Worm (Caenorhabditis elegans) whole organism, L1 larva: ENCODE results near the gene pdhb-1.

Experiments used
- F16B12.6 ChIP-seq: fragments of 150-350 bp; optimal IDR thresholded peaks from 2 replicates; lab custom pipeline; 2014; ENCODE audit warnings: missing biosample characterization, missing genetic modification characterization
- aha-1 ChIP-seq: fragments of 150-350 bp; optimal IDR thresholded peaks from 2 replicates; lab custom pipeline; 2014; ENCODE audit warnings: missing biosample characterization, missing genetic modification characterization
- aly-2 ChIP-seq: fragments of 150-350 bp; optimal IDR thresholded peaks from 2 replicates; lab custom pipeline; 2014; ENCODE audit warnings: missing biosample characterization, missing genetic modification characterization
- ama-1 ChIP-seq: fragments of 150-350 bp; optimal IDR thresholded peaks from 2 replicates; lab custom pipeline; 2014
- ceh-82 ChIP-seq, 3 experiments: fragments of 150-350 bp in 1 of 3; sonication (generic microtip) in 2 of 3; optimal IDR thresholded peaks; 2 replicates each; lab custom pipeline; 2014 to 2017; ENCODE audit warnings: missing biosample characterization in 3 of 3, missing genetic modification characterization in 3 of 3
- dpl-1 ChIP-seq, 3 experiments: fragments of 150-350 bp in 2 of 3; sonication (generic microtip) in 1 of 3; optimal IDR thresholded peaks; 2 replicates each; lab custom pipeline; 2014 to 2017; ENCODE audit warnings: missing biosample characterization in 3 of 3, missing genetic modification characterization in 3 of 3, missing genetic modification reagents in 3 of 3
- efl-1 ChIP-seq, 4 experiments: fragments of 150-350 bp; optimal IDR thresholded peaks in 3 of 4; peaks in 1 of 4; 1 replicate in 1 of 4; 2 replicates in 3 of 4; lab custom pipeline; 2014; ENCODE audit warnings: missing biosample characterization in 2 of 4, missing genetic modification characterization in 2 of 4, missing genetic modification reagents in 2 of 4
- egl-13 ChIP-seq: sonication (generic microtip); optimal IDR thresholded peaks from 2 replicates; lab custom pipeline; 2016; ENCODE audit warnings: missing genotype, missing genetic modification reagents, missing genetic modification characterization, missing compliant biosample characterization
- fkh-8 ChIP-seq: sonication (generic microtip); optimal IDR thresholded peaks from 2 replicates; lab custom pipeline; 2016; ENCODE audit warnings: mild to moderate bottlenecking, missing genetic modification characterization, missing compliant biosample characterization
- fos-1 ChIP-seq: fragments of 150-350 bp; optimal IDR thresholded peaks from 2 replicates; lab custom pipeline; 2014; ENCODE audit warnings: missing biosample characterization, missing genetic modification characterization
- hlh-4 ChIP-seq: sonication (generic microtip); optimal IDR thresholded peaks from 2 replicates; lab custom pipeline; 2016; ENCODE audit warnings: mild to moderate bottlenecking, missing genetic modification characterization, missing compliant biosample characterization
- hpl-2 ChIP-seq: fragments of 150-350 bp; optimal IDR thresholded peaks from 2 replicates; lab custom pipeline; 2014; ENCODE audit warnings: missing biosample characterization, missing genetic modification reagents, missing genetic modification characterization
- irx-1 ChIP-seq: sonication (generic microtip); optimal IDR thresholded peaks from 2 replicates; lab custom pipeline; 2016; ENCODE audit warnings: missing genetic modification characterization, missing compliant biosample characterization
- lin-15B ChIP-seq: fragments of 150-350 bp; sonication (generic microtip); optimal IDR thresholded peaks from 3 replicates; lab custom pipeline; 2014; ENCODE audit warnings: missing biosample characterization, missing genetic modification characterization
- lin-35 ChIP-seq, 2 experiments: fragments of 150-350 bp; optimal IDR thresholded peaks; 2 replicates each; lab custom pipeline; 2014; ENCODE audit warnings: missing biosample characterization in 2 of 2, missing genetic modification characterization in 2 of 2, missing genetic modification reagents in 2 of 2
- lin-39 ChIP-seq: fragments of 150-350 bp; optimal IDR thresholded peaks from 2 replicates; lab custom pipeline; 2014; ENCODE audit warnings: missing biosample characterization, missing genetic modification reagents, missing genetic modification characterization
- lir-3 ChIP-seq: sonication (generic microtip); optimal IDR thresholded peaks from 2 replicates; lab custom pipeline; 2016; ENCODE audit warnings: mild to moderate bottlenecking, missing genetic modification characterization, moderate library complexity, missing compliant biosample characterization; ENCODE audit not compliant: poor library complexity
- lsy-2 ChIP-seq, 2 experiments: fragments of 150-350 bp; optimal IDR thresholded peaks; 2 replicates each; lab custom pipeline; 2014; ENCODE audit warnings: missing biosample characterization in 2 of 2, missing genetic modification characterization in 2 of 2
- nhr-20 ChIP-seq: sonication (generic microtip); optimal IDR thresholded peaks from 2 replicates; lab custom pipeline; 2016; ENCODE audit warnings: mild to moderate bottlenecking, missing genetic modification characterization, missing compliant biosample characterization
- nhr-237 ChIP-seq: fragments of 150-350 bp; optimal IDR thresholded peaks from 2 replicates; lab custom pipeline; 2014; ENCODE audit warnings: missing biosample characterization, missing genetic modification characterization
- nhr-47 ChIP-seq: sonication (generic microtip); optimal IDR thresholded peaks from 2 replicates; lab custom pipeline; 2016; ENCODE audit warnings: mild to moderate bottlenecking, missing genetic modification characterization, moderate library complexity, missing compliant biosample characterization
- nhr-71 ChIP-seq: sonication (generic microtip); optimal IDR thresholded peaks from 2 replicates; lab custom pipeline; 2016; ENCODE audit warnings: mild to moderate bottlenecking, missing genetic modification characterization, moderate library complexity, missing compliant biosample characterization
- nhr-76 ChIP-seq: sonication (generic microtip); optimal IDR thresholded peaks from 2 replicates; lab custom pipeline; 2017; ENCODE audit warnings: missing biosample characterization, missing genetic modification characterization
- nhr-77 ChIP-seq: fragments of 150-350 bp; optimal IDR thresholded peaks from 2 replicates; lab custom pipeline; 2014; ENCODE audit warnings: missing biosample characterization, missing genetic modification characterization
- nhr-85 ChIP-seq: sonication (generic microtip); peaks from one replicate; lab custom pipeline; 2016; ENCODE audit warnings: missing genetic modification characterization, inconsistent platforms, missing compliant biosample characterization
- nhr-90 ChIP-seq: sonication (generic microtip); optimal IDR thresholded peaks from 2 replicates; lab custom pipeline; 2016; ENCODE audit warnings: mild to moderate bottlenecking, missing genetic modification characterization, missing compliant biosample characterization; ENCODE audit not compliant: poor library complexity
- snu-23 ChIP-seq: sonication (generic microtip); optimal IDR thresholded peaks from 2 replicates; lab custom pipeline; 2016; ENCODE audit warnings: missing genetic modification characterization, missing compliant biosample characterization
- sptf-1 ChIP-seq: fragments of 150-350 bp; optimal IDR thresholded peaks from 2 replicates; lab custom pipeline; 2014; ENCODE audit warnings: missing biosample characterization, missing genetic modification characterization
- swsn-7 ChIP-seq: sonication (generic microtip); optimal IDR thresholded peaks from 2 replicates; lab custom pipeline; 2016; ENCODE audit warnings: missing genetic modification characterization, missing compliant biosample characterization
- tbx-2 ChIP-seq: sonication (generic microtip); optimal IDR thresholded peaks from 2 replicates; lab custom pipeline; 2016; ENCODE audit warnings: missing genetic modification characterization, missing compliant biosample characterization
- unc-98 ChIP-seq: fragments of 200-800 bp; sonication (Bioruptor generic); IDR thresholded peaks from 2 replicates; pipeline ENCODE4 v1.3.6; 2022; ENCODE audit warnings: missing genetic modification characterization, missing compliant biosample characterization
- xbp-1 ChIP-seq: sonication (generic microtip); optimal IDR thresholded peaks from 2 replicates; lab custom pipeline; 2016; ENCODE audit warnings: missing genetic modification characterization, missing compliant biosample characterization
- zip-4 ChIP-seq: fragments of 200-800 bp; sonication (Bioruptor generic); optimal IDR thresholded peaks from 2 replicates; lab custom pipeline; 2018; ENCODE audit warnings: mild to moderate bottlenecking, missing genetic modification characterization, moderate library complexity, missing compliant biosample characterization
- ztf-11 ChIP-seq, 2 experiments: sonication (generic microtip); optimal IDR thresholded peaks; 2 replicates each; lab custom pipeline; 2016 to 2017; ENCODE audit warnings: missing genetic modification characterization in 2 of 2, missing biosample characterization in 1 of 2, missing compliant biosample characterization in 1 of 2

The pdhb-1 gene

ce11 chrIV:3368638-3369247 is 30.7 kb upstream of the pdhb-1 start, which contains the start of gene vha-19:
vha-19 (plus strand) TSS chrIV:3369197.
- peak in 1 of 3 experiments; percentile 43 for TF ChIP-seq ceh-82 (tag; optimal IDR thresholded peaks at IDR 0.05; lab: Kevin White, UChicago)
- TF ChIP-seq sptf-1 (tag; lab: Kevin White, UChicago) = no peak
- peak; percentile 65 for TF ChIP-seq snu-23 (GFP tag; lab: Kevin White, UChicago)
- TF ChIP-seq lsy-2 (tag; optimal IDR thresholded peaks at IDR 0.05; lab: Kevin White, UChicago) = peak; percentile 7 to 48
- TF ChIP-seq fkh-8 (tag; lab: Kevin White, UChicago) = peak; percentile 1
- peak; percentile 27 for TF ChIP-seq F16B12.6 (tag; lab: Kevin White, UChicago)
- TF ChIP-seq ztf-11 (tag; optimal IDR thresholded peaks at IDR 0.05; lab: Kevin White, UChicago) = no peak
- TF ChIP-seq dpl-1 (GFP tag; optimal IDR thresholded peaks at IDR 0.05; lab: Kevin White, UChicago) = peak in 2 of 3 experiments; percentile 37 to 46
- TF ChIP-seq tbx-2 = peak; percentile 6
- TF ChIP-seq swsn-7 (tag; lab: Kevin White, UChicago) = peak; percentile 23
- TF ChIP-seq lin-35 (GFP tag; optimal IDR thresholded peaks at IDR 0.05; lab: Kevin White, UChicago) = peak; percentile 44 to 61
- TF ChIP-seq hlh-4 = no peak
- TF ChIP-seq efl-1 (optimal IDR thresholded peaks at IDR 0.05; lab: Kevin White, UChicago) = peak; percentile 45 to 64
- peak; percentile 43 to 75 for TF ChIP-seq efl-1 (GFP tag; optimal IDR thresholded peaks at IDR 0.05 in 1 of 2; lab: Kevin White, UChicago)
- no peak for TF ChIP-seq hpl-2
- peak; percentile 30 for TF ChIP-seq nhr-85 (tag; lab: Kevin White, UChicago)
- no peak for TF ChIP-seq nhr-76 (tag; lab: Kevin White, UChicago)
- TF ChIP-seq unc-98 (GFP tag; lab: Robert Waterston, UW) = no peak
- peak; percentile 44 for TF ChIP-seq nhr-71 (tag; lab: Kevin White, UChicago)
- peak; percentile 25 for TF ChIP-seq xbp-1
- no peak for TF ChIP-seq aha-1 (tag; lab: Kevin White, UChicago)
- no peak for TF ChIP-seq fos-1 (tag; lab: Kevin White, UChicago)
- TF ChIP-seq nhr-77 = peak; percentile 18
- peak; percentile 9 for TF ChIP-seq nhr-47 (tag; lab: Kevin White, UChicago)
- peak; percentile 33 for TF ChIP-seq nhr-20 (tag; lab: Kevin White, UChicago)
- peak; percentile 36 for TF ChIP-seq lin-15B (tag; lab: Kevin White, UChicago)
- no peak for TF ChIP-seq ama-1 (lab: Kevin White, UChicago)
- no peak for TF ChIP-seq zip-4
- no peak for TF ChIP-seq lin-39

DNA sequence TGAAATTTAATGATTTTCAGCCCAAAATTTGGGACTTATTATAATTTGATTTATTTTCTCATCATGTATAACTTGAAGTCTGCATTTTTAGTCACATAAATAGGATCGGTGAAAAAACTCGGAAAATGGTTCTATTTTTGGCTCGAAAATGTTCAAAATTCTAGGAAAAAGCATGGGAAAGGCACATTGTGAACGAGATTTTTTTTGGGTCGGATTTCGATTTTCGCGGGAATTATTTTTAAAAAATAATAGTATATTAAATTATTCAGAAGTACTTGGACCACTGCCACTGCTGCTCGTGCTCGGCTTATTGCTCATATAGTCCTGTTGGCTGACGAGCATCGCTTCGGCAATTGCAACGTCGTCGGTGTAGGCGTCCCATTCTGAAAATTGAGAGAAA is 26.1 kb upstream of the pdhb-1 start:
- peak; percentile 19 for TF ChIP-seq nhr-90 (tag; lab: Kevin White, UChicago)
- no peak for TF ChIP-seq aly-2 (tag; lab: Kevin White, UChicago)
- TF ChIP-seq nhr-237 (tag; lab: Kevin White, UChicago) = no peak
- peak; percentile 19 for TF ChIP-seq nhr-71 (tag; lab: Kevin White, UChicago)
- TF ChIP-seq efl-1 (optimal IDR thresholded peaks at IDR 0.05; lab: Kevin White, UChicago) = no peak
- peak in 1 of 2 experiments; percentile 89 for TF ChIP-seq efl-1 (GFP tag; optimal IDR thresholded peaks at IDR 0.05 in 1 of 2; lab: Kevin White, UChicago)
- TF ChIP-seq hpl-2 = no peak
- no peak for TF ChIP-seq egl-13 (tag; lab: Kevin White, UChicago)
- TF ChIP-seq, all 84 proteins: peak for 3

ce11 chrIV:3378080-3378804 is 21.2 kb upstream of the pdhb-1 start, which contains the start of gene otub-4:
otub-4 (minus strand) TSS chrIV:3378130.
- TF ChIP-seq lir-3 (tag; lab: Kevin White, UChicago) (no peak), irx-1 (tag; lab: Kevin White, UChicago) (no peak), ama-1 (lab: Kevin White, UChicago) (no peak), efl-1 (optimal IDR thresholded peaks at IDR 0.05; lab: Kevin White, UChicago) (no peak), efl-1 (GFP tag; optimal IDR thresholded peaks at IDR 0.05 in 1 of 2; lab: Kevin White, UChicago) (peak in 1 of 2 experiments; percentile 46)
